Worm (Caenorhabditis elegans) whole organism, L3 larva: ENCODE data around the gene H11E01.3.

Experiments
- aly-2 ChIP-seq: fragments of 150-350 bp; optimal IDR thresholded peaks from 2 replicates; lab custom pipeline; 2014; ENCODE audit warnings: missing biosample characterization, missing genetic modification characterization
- ama-1 ChIP-seq: fragments of 150-350 bp; optimal IDR thresholded peaks from 2 replicates; lab custom pipeline; 2018
- elt-2 ChIP-seq: sonication (generic microtip); optimal IDR thresholded peaks from 2 replicates; lab custom pipeline; 2016; ENCODE audit warnings: missing genetic modification reagents, mild to moderate bottlenecking, missing genetic modification characterization, missing compliant biosample characterization
- fkh-10 ChIP-seq: sonication (generic microtip); optimal IDR thresholded peaks from 2 replicates; lab custom pipeline; 2017; ENCODE audit warnings: missing biosample characterization, missing genetic modification reagents, missing genetic modification characterization
- jun-1 ChIP-seq: fragments of 150-350 bp; optimal IDR thresholded peaks from 2 replicates; lab custom pipeline; 2014; ENCODE audit warnings: missing biosample characterization, missing genetic modification reagents, missing genetic modification characterization
- lin-39 ChIP-seq: fragments of 150-350 bp; optimal IDR thresholded peaks from 2 replicates; lab custom pipeline; 2018; ENCODE audit warnings: missing biosample characterization, missing genetic modification reagents, missing genetic modification characterization
- nfya-1 ChIP-seq: sonication (generic microtip); optimal IDR thresholded peaks from 2 replicates; lab custom pipeline; 2017; ENCODE audit warnings: missing genetic modification characterization, mild to moderate bottlenecking, missing compliant biosample characterization, antibody characterized with exemption, moderate library complexity; ENCODE audit not compliant: insufficient read depth
- nhr-237 ChIP-seq: fragments of 150-350 bp; optimal IDR thresholded peaks from 2 replicates; lab custom pipeline; 2014; ENCODE audit warnings: missing biosample characterization, missing genetic modification characterization
- nhr-25 ChIP-seq: sonication (generic microtip); optimal IDR thresholded peaks from 2 replicates; lab custom pipeline; 2017; ENCODE audit warnings: missing biosample characterization, missing genetic modification characterization
- nhr-28 ChIP-seq: fragments of 150-350 bp; optimal IDR thresholded peaks from 2 replicates; lab custom pipeline; 2014; ENCODE audit warnings: missing biosample characterization, missing genetic modification characterization
- pha-4 ChIP-seq: fragments of 150-350 bp; optimal IDR thresholded peaks from 2 replicates; lab custom pipeline; 2014; ENCODE audit warnings: missing biosample characterization, missing genetic modification reagents, missing genetic modification characterization
- tbx-2 ChIP-seq: sonication (generic microtip); optimal IDR thresholded peaks from 2 replicates; lab custom pipeline; 2016; ENCODE audit warnings: mild to moderate bottlenecking, missing genetic modification characterization, missing compliant biosample characterization
- ztf-11 ChIP-seq: fragments of 150-350 bp; optimal IDR thresholded peaks from 2 replicates; lab custom pipeline; 2014; ENCODE audit warnings: missing biosample characterization, missing genetic modification characterization
- ztf-4 ChIP-seq: fragments of 150-350 bp; optimal IDR thresholded peaks from 2 replicates; lab custom pipeline; 2014; ENCODE audit warnings: missing biosample characterization, missing genetic modification characterization

ce11 chrX:1598061-1598690 lies 6.5 kb upstream of the H11E01.3 start:
- no peak for TF ChIP-seq ama-1 (lab: Kevin White, UChicago)
- TF ChIP-seq nhr-28 (tag; lab: Kevin White, UChicago) = no peak
- TF ChIP-seq jun-1 (tag; lab: Kevin White, UChicago) = no peak
- TF ChIP-seq nhr-25 (tag; lab: Kevin White, UChicago) = no peak
- peak; percentile 76 for TF ChIP-seq nfya-1
- TF ChIP-seq pha-4 (tag; lab: Kevin White, UChicago) = no peak
- no peak for TF ChIP-seq elt-2 (tag; lab: Kevin White, UChicago)
- TF ChIP-seq nhr-237 = no peak
- no peak for TF ChIP-seq lin-39 (tag; lab: Kevin White, UChicago)
- TF ChIP-seq fkh-10 (GFP tag; lab: Kevin White, UChicago) = no peak
- no peak for TF ChIP-seq ztf-4
- no peak for TF ChIP-seq aly-2
- no peak for TF ChIP-seq tbx-2 (tag; lab: Kevin White, UChicago)
- no peak for TF ChIP-seq ztf-11 (tag; lab: Kevin White, UChicago)
